Worm (Caenorhabditis elegans) whole organism, young adult: ENCODE data around the gene sdn-1.

Source experiments
- B0261.1 ChIP-seq: sonication (generic microtip); optimal IDR thresholded peaks from 2 replicates; lab custom pipeline; 2016; ENCODE audit warnings: mild to moderate bottlenecking, missing genetic modification characterization, moderate library complexity, missing compliant biosample characterization
- F22D6.2 ChIP-seq: sonication (generic microtip); optimal IDR thresholded peaks from 2 replicates; lab custom pipeline; 2016; ENCODE audit warnings: mild to moderate bottlenecking, missing genetic modification characterization, missing compliant biosample characterization
- F23B12.7 ChIP-seq: sonication (generic microtip); optimal IDR thresholded peaks from 2 replicates; lab custom pipeline; 2017; ENCODE audit warnings: missing genetic modification characterization, mild to moderate bottlenecking, missing compliant biosample characterization, antibody characterized with exemption, moderate library complexity; ENCODE audit not compliant: insufficient read depth
- F52B5.7 ChIP-seq: sonication (generic microtip); optimal IDR thresholded peaks from 2 replicates; lab custom pipeline; 2016; ENCODE audit warnings: mild to moderate bottlenecking, missing genetic modification characterization, missing compliant biosample characterization
- K11D2.4 ChIP-seq: fragments of 200-800 bp; sonication (Bioruptor generic); IDR thresholded peaks from 2 replicates; pipeline ENCODE4 v1.3.6; 2022; ENCODE audit warnings: missing genetic modification reagents, missing genetic modification characterization, missing compliant biosample characterization
- K12H6.12 ChIP-seq: fragments of 200-800 bp; sonication (Bioruptor generic); optimal IDR thresholded peaks from 2 replicates; lab custom pipeline; 2018; ENCODE audit warnings: mild to moderate bottlenecking, missing genetic modification characterization, missing compliant biosample characterization
- Y53G8AR.9 ChIP-seq: fragments of 200-800 bp; sonication (Bioruptor generic); conservative IDR thresholded peaks from 2 replicates; pipeline ENCODE4 v1.3.6; 2022; ENCODE audit warnings: missing genetic modification reagents, missing genetic modification characterization, missing compliant biosample characterization
- Y79H2A.3 ChIP-seq: fragments of 200-800 bp; sonication (Bioruptor generic); conservative IDR thresholded peaks from 2 replicates; pipeline ENCODE4 v1.3.6; 2022; ENCODE audit warnings: missing genetic modification reagents, missing genetic modification characterization, missing compliant biosample characterization
- Y95B8A.8 ChIP-seq: fragments of 200-800 bp; sonication (Bioruptor generic); IDR thresholded peaks from 2 replicates; pipeline ENCODE4 v1.3.6; 2022; ENCODE audit warnings: missing genetic modification reagents, missing genetic modification characterization, missing compliant biosample characterization
- ZK185.1 ChIP-seq: sonication (generic microtip); optimal IDR thresholded peaks from 2 replicates; lab custom pipeline; 2016; ENCODE audit warnings: mild to moderate bottlenecking, missing genetic modification characterization, missing compliant biosample characterization; ENCODE audit not compliant: poor library complexity, severe bottlenecking
- aptf-2 ChIP-seq: fragments of 200-800 bp; sonication (Bioruptor generic); conservative IDR thresholded peaks from 2 replicates; pipeline ENCODE4 v1.3.6; 2022; ENCODE audit warnings: missing genetic modification reagents, missing genetic modification characterization, missing compliant biosample characterization
- aptf-3 ChIP-seq: fragments of 200-800 bp; sonication (Bioruptor generic); IDR thresholded peaks from 2 replicates; pipeline ENCODE4 v1.3.6; 2022; ENCODE audit warnings: missing genetic modification characterization, missing compliant biosample characterization
- athp-1 ChIP-seq: sonication (generic microtip); optimal IDR thresholded peaks from 2 replicates; lab custom pipeline; 2017; ENCODE audit warnings: mild to moderate bottlenecking, missing genetic modification characterization, missing compliant biosample characterization
- bed-1 ChIP-seq: fragments of 200-800 bp; sonication (Bioruptor generic); IDR thresholded peaks from 2 replicates; pipeline ENCODE4 v1.3.6; 2022; ENCODE audit warnings: missing genetic modification reagents, missing genetic modification characterization, missing compliant biosample characterization
- cebp-2 ChIP-seq: fragments of 200-800 bp; sonication (Bioruptor generic); IDR thresholded peaks from 2 replicates; pipeline ENCODE4 v1.3.6; 2022; ENCODE audit warnings: missing genetic modification characterization, missing compliant biosample characterization
- ceh-100 ChIP-seq: fragments of 200-800 bp; sonication (Bioruptor generic); IDR thresholded peaks from 2 replicates; pipeline ENCODE4 v1.3.6; 2022; ENCODE audit warnings: missing genetic modification reagents, missing genetic modification characterization, missing compliant biosample characterization
- ceh-27 ChIP-seq: fragments of 200-800 bp; sonication (Bioruptor generic); optimal IDR thresholded peaks from 2 replicates; lab custom pipeline; 2018; ENCODE audit warnings: mild to moderate bottlenecking, missing genetic modification characterization, moderate library complexity, missing compliant biosample characterization
- chd-7 ChIP-seq: sonication (generic microtip); optimal IDR thresholded peaks from 2 replicates; lab custom pipeline; 2016; ENCODE audit warnings: mild to moderate bottlenecking, missing genetic modification characterization, moderate library complexity, missing compliant biosample characterization
- dpl-1 ChIP-seq: fragments of 150-350 bp; optimal IDR thresholded peaks from 2 replicates; lab custom pipeline; 2014; ENCODE audit warnings: missing biosample characterization, missing genetic modification reagents, missing genetic modification characterization
- ekl-4 ChIP-seq: fragments of 200-800 bp; sonication (Bioruptor generic); IDR thresholded peaks from 2 replicates; pipeline ENCODE4 v1.3.6; 2022; ENCODE audit warnings: missing genetic modification reagents, missing genetic modification characterization, missing compliant biosample characterization
- fkh-3 ChIP-seq: sonication (generic microtip); optimal IDR thresholded peaks from 2 replicates; lab custom pipeline; 2016; ENCODE audit warnings: mild to moderate bottlenecking, missing genetic modification characterization, missing compliant biosample characterization
- him-1 ChIP-seq: sonication (generic microtip); optimal IDR thresholded peaks from 2 replicates; lab custom pipeline; 2016; ENCODE audit warnings: missing genotype, missing genetic modification reagents, missing genetic modification characterization, missing compliant biosample characterization
- hlh-12 ChIP-seq: sonication (generic microtip); optimal IDR thresholded peaks from 2 replicates; lab custom pipeline; 2016; ENCODE audit warnings: missing genetic modification characterization, missing compliant biosample characterization
- hmg-20 ChIP-seq: fragments of 200-800 bp; sonication (Bioruptor generic); IDR thresholded peaks from 2 replicates; pipeline ENCODE4 v1.3.6; 2022; ENCODE audit warnings: missing genetic modification reagents, missing genetic modification characterization, missing compliant biosample characterization
- let-607 ChIP-seq, 2 experiments: fragments of 200-800 bp in 1 of 2; sonication (Bioruptor generic) in 1 of 2; sonication (generic microtip) in 1 of 2; optimal IDR thresholded peaks; 2 replicates each; lab custom pipeline; 2016 to 2018; ENCODE audit warnings: mild to moderate bottlenecking in 2 of 2, missing compliant biosample characterization in 2 of 2, missing genetic modification characterization in 2 of 2, moderate library complexity in 2 of 2, missing genotype in 1 of 2
- lin-40 ChIP-seq: sonication (generic microtip); optimal IDR thresholded peaks from 2 replicates; lab custom pipeline; 2016; ENCODE audit warnings: missing genetic modification characterization, mild to moderate bottlenecking, missing compliant biosample characterization, missing genotype, missing genetic modification reagents
- madf-8 ChIP-seq: fragments of 200-800 bp; sonication (Bioruptor generic); conservative IDR thresholded peaks from 2 replicates; pipeline ENCODE4 v1.3.6; 2022; ENCODE audit warnings: missing genetic modification reagents, missing genetic modification characterization, missing compliant biosample characterization
- mel-28 ChIP-seq: sonication (generic microtip); optimal IDR thresholded peaks from 2 replicates; lab custom pipeline; 2016; ENCODE audit warnings: borderline replicate concordance, mild to moderate bottlenecking, missing genetic modification characterization, missing compliant biosample characterization
- nfya-1 ChIP-seq: sonication (generic microtip); optimal IDR thresholded peaks from 2 replicates; lab custom pipeline; 2017; ENCODE audit warnings: antibody characterized with exemption, missing compliant biosample characterization, missing genetic modification characterization, borderline replicate concordance; ENCODE audit not compliant: insufficient read depth
- nhr-80 ChIP-seq: sonication (generic microtip); optimal IDR thresholded peaks from 2 replicates; lab custom pipeline; 2016; ENCODE audit warnings: missing genetic modification characterization, missing compliant biosample characterization
- pha-4 ChIP-seq: fragments of 150-350 bp; sonication (generic microtip); optimal IDR thresholded peaks from 2 replicates; lab custom pipeline; 2014; ENCODE audit warnings: missing biosample characterization, missing genetic modification reagents, missing genetic modification characterization
- rcor-1 ChIP-seq: fragments of 200-800 bp; sonication (Bioruptor generic); IDR thresholded peaks from 2 replicates; pipeline ENCODE4 v1.3.6; 2022; ENCODE audit warnings: missing genetic modification reagents, missing genetic modification characterization, missing compliant biosample characterization
- rpc-1 ChIP-seq, 2 experiments: fragments of 150-350 bp in 1 of 2; sonication (generic microtip) in 1 of 2; optimal IDR thresholded peaks; 2 replicates each; lab custom pipeline; 2014 to 2018; ENCODE audit warnings: missing biosample characterization in 1 of 2, missing genetic modification characterization in 1 of 2, missing genetic modification reagents in 1 of 2, missing genotype in 1 of 2
- snpc-1.1 ChIP-seq: sonication (generic microtip); optimal IDR thresholded peaks from 2 replicates; lab custom pipeline; 2017; ENCODE audit warnings: missing genetic modification characterization, mild to moderate bottlenecking, missing compliant biosample characterization, antibody characterized with exemption, moderate library complexity, missing genotype, missing genetic modification reagents; ENCODE audit not compliant: insufficient read depth
- snpc-3.4 ChIP-seq: sonication (generic microtip); optimal IDR thresholded peaks from 2 replicates; lab custom pipeline; 2017; ENCODE audit warnings: missing genetic modification characterization, mild to moderate bottlenecking, missing compliant biosample characterization, antibody characterized with exemption, moderate library complexity, missing genotype, missing genetic modification reagents
- tlf-1 ChIP-seq: fragments of 200-800 bp; sonication (Bioruptor generic); optimal IDR thresholded peaks from 2 replicates; lab custom pipeline; 2018; ENCODE audit warnings: mild to moderate bottlenecking, missing genetic modification characterization, missing compliant biosample characterization
- unc-130 ChIP-seq: sonication (generic microtip); optimal IDR thresholded peaks from 2 replicates; lab custom pipeline; 2016; ENCODE audit warnings: missing genetic modification reagents, missing genetic modification characterization, missing compliant biosample characterization
- ztf-3 ChIP-seq: fragments of 200-800 bp; sonication (Bioruptor generic); optimal IDR thresholded peaks from 2 replicates; lab custom pipeline; 2018; ENCODE audit warnings: mild to moderate bottlenecking, missing genetic modification characterization, missing compliant biosample characterization

The sdn-1 gene

ce11 chrX:10637048-10637928 is 44.2 kb upstream of the sdn-1 start (continued):
- TF ChIP-seq ceh-100 (no peak), snpc-3.4 (tag; lab: Kevin White, UChicago) (no peak), F22D6.2 (tag; lab: Kevin White, UChicago) (no peak), ekl-4 (GFP tag; lab: Robert Waterston, UW) (no peak), pha-4 (tag; lab: Kevin White, UChicago) (no peak), F52B5.7 (tag; lab: Kevin White, UChicago) (no peak), nfya-1 (tag; lab: Kevin White, UChicago) (no peak), aptf-2 (no peak), rcor-1 (GFP tag; lab: Robert Waterston, UW) (peak; percentile 27; the same call in 1 of the 2 replicates), Y53G8AR.9 (GFP tag; lab: Robert Waterston, UW) (no peak), Y95B8A.8 (GFP tag; lab: Robert Waterston, UW) (no peak), him-1 (tag; lab: Kevin White, UChicago) (no peak), aptf-3 (GFP tag; lab: Robert Waterston, UW) (no peak), madf-8 (no peak), mel-28 (tag; lab: Kevin White, UChicago) (no peak), K11D2.4 (GFP tag; lab: Robert Waterston, UW) (peak; percentile 65), snpc-1.1 (tag; lab: Kevin White, UChicago) (no peak), ZK185.1 (tag; lab: Kevin White, UChicago) (no peak), nhr-80 (tag; lab: Kevin White, UChicago) (peak; percentile 97), hlh-12 (no peak), let-607 (tag; optimal IDR thresholded peaks at IDR 0.05; lab: Kevin White, UChicago) (peak in 1 of 2 experiments; percentile 16), F23B12.7 (tag; lab: Kevin White, UChicago) (no peak), hmg-20 (GFP tag; lab: Robert Waterston, UW) (no peak), chd-7 (tag; lab: Kevin White, UChicago) (peak; percentile 43), unc-130 (GFP tag; lab: Kevin White, UChicago) (no peak), dpl-1 (GFP tag; lab: Kevin White, UChicago) (no peak), rpc-1 (optimal IDR thresholded peaks at IDR 0.05; lab: Kevin White, UChicago) (no peak), rpc-1 (tag; optimal IDR thresholded peaks at IDR 0.05; lab: Kevin White, UChicago) (no peak), fkh-3 (tag; lab: Kevin White, UChicago) (no peak), tlf-1 (GFP tag; lab: Kevin White, UChicago) (no peak), lin-40 (tag; lab: Kevin White, UChicago) (peak; percentile 81), Y79H2A.3 (no peak), ztf-3 (no peak), bed-1 (GFP tag; lab: Robert Waterston, UW) (no peak), cebp-2 (GFP tag; lab: Robert Waterston, UW) (no peak), K12H6.12 (tag; lab: Kevin White, UChicago) (peak; percentile 65), athp-1 (tag; lab: Kevin White, UChicago) (no peak), ceh-27 (GFP tag; lab: Kevin White, UChicago) (peak; percentile 78), B0261.1 (tag; lab: Kevin White, UChicago) (no peak)
